Worm (Caenorhabditis elegans) whole organism, L1 larva: ENCODE measurements around the gene srd-39.

Source experiments
- F16B12.6 ChIP-seq: fragments of 150-350 bp; optimal IDR thresholded peaks from 2 replicates; lab custom pipeline; 2014; ENCODE audit warnings: missing biosample characterization, missing genetic modification characterization
- aly-2 ChIP-seq: fragments of 150-350 bp; optimal IDR thresholded peaks from 2 replicates; lab custom pipeline; 2014; ENCODE audit warnings: missing biosample characterization, missing genetic modification characterization
- blmp-1 ChIP-seq: fragments of 150-350 bp; optimal IDR thresholded peaks from 2 replicates; lab custom pipeline; 2014; ENCODE audit warnings: missing biosample characterization, missing genetic modification characterization
- ceh-63 ChIP-seq: fragments of 200-800 bp; sonication (Bioruptor generic); optimal IDR thresholded peaks from 2 replicates; lab custom pipeline; 2018; ENCODE audit warnings: mild to moderate bottlenecking, missing genetic modification characterization, missing compliant biosample characterization
- ceh-82 ChIP-seq, 3 experiments: fragments of 150-350 bp in 1 of 3; sonication (generic microtip) in 2 of 3; optimal IDR thresholded peaks; 2 replicates each; lab custom pipeline; 2014 to 2017; ENCODE audit warnings: missing biosample characterization in 3 of 3, missing genetic modification characterization in 3 of 3
- ceh-88 ChIP-seq: fragments of 200-800 bp; sonication (Bioruptor generic); IDR thresholded peaks from 2 replicates; pipeline ENCODE4 v1.3.6; 2022; ENCODE audit warnings: missing genetic modification characterization, missing compliant biosample characterization
- ceh-90 ChIP-seq: sonication (generic microtip); optimal IDR thresholded peaks from 2 replicates; lab custom pipeline; 2016; ENCODE audit warnings: missing genetic modification characterization, missing compliant biosample characterization
- ces-1 ChIP-seq: fragments of 150-350 bp; optimal IDR thresholded peaks from 2 replicates; lab custom pipeline; 2014; ENCODE audit warnings: missing biosample characterization, missing genetic modification reagents, missing genetic modification characterization
- efl-1 ChIP-seq, 4 experiments: fragments of 150-350 bp; optimal IDR thresholded peaks in 3 of 4; peaks in 1 of 4; 1 replicate in 1 of 4; 2 replicates in 3 of 4; lab custom pipeline; 2014; ENCODE audit warnings: missing biosample characterization in 2 of 4, missing genetic modification characterization in 2 of 4, missing genetic modification reagents in 2 of 4
- egl-13 ChIP-seq: sonication (generic microtip); optimal IDR thresholded peaks from 2 replicates; lab custom pipeline; 2016; ENCODE audit warnings: missing genotype, missing genetic modification reagents, missing genetic modification characterization, missing compliant biosample characterization
- elt-2 ChIP-seq: sonication (generic microtip); optimal IDR thresholded peaks from 2 replicates; lab custom pipeline; 2016; ENCODE audit warnings: missing genetic modification characterization, mild to moderate bottlenecking, inconsistent platforms, missing compliant biosample characterization, missing genetic modification reagents
- elt-3 ChIP-seq, 6 experiments: fragments of 150-350 bp in 1 of 6; sonication (generic microtip); optimal IDR thresholded peaks; 2 replicates each; lab custom pipeline; 2017 to 2018; ENCODE audit warnings: missing biosample characterization in 6 of 6, missing genetic modification characterization in 6 of 6, inconsistent platforms in 1 of 6
- ets-5 ChIP-seq: fragments of 200-800 bp; sonication (Bioruptor generic); IDR thresholded peaks from 2 replicates; pipeline ENCODE4 v1.3.6; 2022; ENCODE audit warnings: missing genetic modification characterization, missing compliant biosample characterization
- fkh-4 ChIP-seq: sonication (generic microtip); optimal IDR thresholded peaks from 2 replicates; lab custom pipeline; 2016; ENCODE audit warnings: missing compliant biosample characterization, missing genetic modification characterization, borderline replicate concordance
- fkh-8 ChIP-seq: sonication (generic microtip); optimal IDR thresholded peaks from 2 replicates; lab custom pipeline; 2016; ENCODE audit warnings: mild to moderate bottlenecking, missing genetic modification characterization, missing compliant biosample characterization
- hlh-17 ChIP-seq: fragments of 200-800 bp; sonication (Bioruptor generic); optimal IDR thresholded peaks from 2 replicates; lab custom pipeline; 2018; ENCODE audit warnings: missing genetic modification characterization, mild to moderate bottlenecking, missing compliant biosample characterization, moderate library complexity, borderline replicate concordance
- hlh-4 ChIP-seq: sonication (generic microtip); optimal IDR thresholded peaks from 2 replicates; lab custom pipeline; 2016; ENCODE audit warnings: mild to moderate bottlenecking, missing genetic modification characterization, missing compliant biosample characterization
- irx-1 ChIP-seq: sonication (generic microtip); optimal IDR thresholded peaks from 2 replicates; lab custom pipeline; 2016; ENCODE audit warnings: missing genetic modification characterization, missing compliant biosample characterization
- isw-1 ChIP-seq: fragments of 200-800 bp; sonication (Bioruptor generic); IDR thresholded peaks from 2 replicates; pipeline ENCODE4 v1.3.6; 2022; ENCODE audit warnings: missing genetic modification characterization, missing compliant biosample characterization
- lin-13 ChIP-seq: fragments of 150-350 bp; optimal IDR thresholded peaks from 2 replicates; lab custom pipeline; 2014; ENCODE audit warnings: missing biosample characterization, missing genetic modification reagents, missing genetic modification characterization
- lir-3 ChIP-seq: sonication (generic microtip); optimal IDR thresholded peaks from 2 replicates; lab custom pipeline; 2016; ENCODE audit warnings: mild to moderate bottlenecking, missing genetic modification characterization, moderate library complexity, missing compliant biosample characterization; ENCODE audit not compliant: poor library complexity
- mab-9 ChIP-seq: fragments of 200-800 bp; sonication (Bioruptor generic); IDR thresholded peaks from 2 replicates; pipeline ENCODE4 v1.3.6; 2022; ENCODE audit warnings: missing genetic modification reagents, missing genetic modification characterization, missing compliant biosample characterization
- mdl-1 ChIP-seq, 2 experiments: fragments of 150-350 bp; optimal IDR thresholded peaks; 2 replicates each; lab custom pipeline; 2014 to 2017; ENCODE audit warnings: missing biosample characterization in 2 of 2, missing genetic modification characterization in 2 of 2, inconsistent platforms in 1 of 2
- nhr-237 ChIP-seq: fragments of 150-350 bp; optimal IDR thresholded peaks from 2 replicates; lab custom pipeline; 2014; ENCODE audit warnings: missing biosample characterization, missing genetic modification characterization
- nhr-28 ChIP-seq: fragments of 150-350 bp; optimal IDR thresholded peaks from 2 replicates; lab custom pipeline; 2014; ENCODE audit warnings: missing biosample characterization, missing genetic modification characterization
- nhr-47 ChIP-seq: sonication (generic microtip); optimal IDR thresholded peaks from 2 replicates; lab custom pipeline; 2016; ENCODE audit warnings: mild to moderate bottlenecking, missing genetic modification characterization, moderate library complexity, missing compliant biosample characterization
- nhr-71 ChIP-seq: sonication (generic microtip); optimal IDR thresholded peaks from 2 replicates; lab custom pipeline; 2016; ENCODE audit warnings: mild to moderate bottlenecking, missing genetic modification characterization, moderate library complexity, missing compliant biosample characterization
- nhr-77 ChIP-seq: fragments of 150-350 bp; optimal IDR thresholded peaks from 2 replicates; lab custom pipeline; 2014; ENCODE audit warnings: missing biosample characterization, missing genetic modification characterization
- nhr-85 ChIP-seq: sonication (generic microtip); peaks from one replicate; lab custom pipeline; 2016; ENCODE audit warnings: missing genetic modification characterization, inconsistent platforms, missing compliant biosample characterization
- nhr-90 ChIP-seq: sonication (generic microtip); optimal IDR thresholded peaks from 2 replicates; lab custom pipeline; 2016; ENCODE audit warnings: mild to moderate bottlenecking, missing genetic modification characterization, missing compliant biosample characterization; ENCODE audit not compliant: poor library complexity
- pag-3 ChIP-seq: sonication (generic microtip); optimal IDR thresholded peaks from 2 replicates; lab custom pipeline; 2017; ENCODE audit warnings: missing genetic modification characterization, mild to moderate bottlenecking, missing compliant biosample characterization, antibody characterized with exemption, borderline replicate concordance; ENCODE audit not compliant: insufficient read depth
- rnt-1 ChIP-seq: sonication (generic microtip); optimal IDR thresholded peaks from 2 replicates; lab custom pipeline; 2016; ENCODE audit warnings: mild to moderate bottlenecking, missing genetic modification characterization, moderate library complexity, missing compliant biosample characterization
- skn-1 ChIP-seq: fragments of 150-350 bp; optimal IDR thresholded peaks from 2 replicates; lab custom pipeline; 2014; ENCODE audit warnings: missing biosample characterization, missing genetic modification characterization
- snpc-4 ChIP-seq: fragments of 150-350 bp; optimal IDR thresholded peaks from 2 replicates; lab custom pipeline; 2014; ENCODE audit warnings: missing biosample characterization, missing genetic modification characterization
- sup-37 ChIP-seq: fragments of 200-800 bp; sonication (Bioruptor generic); optimal IDR thresholded peaks from 2 replicates; lab custom pipeline; 2018; ENCODE audit warnings: mild to moderate bottlenecking, missing genetic modification characterization, missing compliant biosample characterization
- swsn-7 ChIP-seq: sonication (generic microtip); optimal IDR thresholded peaks from 2 replicates; lab custom pipeline; 2016; ENCODE audit warnings: missing genetic modification characterization, missing compliant biosample characterization
- tbx-2 ChIP-seq: sonication (generic microtip); optimal IDR thresholded peaks from 2 replicates; lab custom pipeline; 2016; ENCODE audit warnings: missing genetic modification characterization, missing compliant biosample characterization
- tlp-1 ChIP-seq: fragments of 150-350 bp; optimal IDR thresholded peaks from 2 replicates; lab custom pipeline; 2014; ENCODE audit warnings: missing biosample characterization, missing genetic modification characterization
- unc-30 ChIP-seq: sonication (generic microtip); optimal IDR thresholded peaks from 2 replicates; lab custom pipeline; 2017; ENCODE audit warnings: missing biosample characterization, missing genetic modification characterization
- unc-98 ChIP-seq: fragments of 200-800 bp; sonication (Bioruptor generic); IDR thresholded peaks from 2 replicates; pipeline ENCODE4 v1.3.6; 2022; ENCODE audit warnings: missing genetic modification characterization, missing compliant biosample characterization
- ztf-11 ChIP-seq, 2 experiments: sonication (generic microtip); optimal IDR thresholded peaks; 2 replicates each; lab custom pipeline; 2016 to 2017; ENCODE audit warnings: missing genetic modification characterization in 2 of 2, missing biosample characterization in 1 of 2, missing compliant biosample characterization in 1 of 2
- ztf-4 ChIP-seq: fragments of 150-350 bp; optimal IDR thresholded peaks from 2 replicates; lab custom pipeline; 2014; ENCODE audit warnings: missing biosample characterization, missing genetic modification characterization

srd-39 gene

ce11 chrX:13264550-13264949 lies 35.9 kb downstream of the srd-39 start (continued):
- peak; percentile 73 for TF ChIP-seq rnt-1
- TF ChIP-seq hlh-4 (tag; lab: Kevin White, UChicago), result no peak
- TF ChIP-seq aly-2 (tag; lab: Kevin White, UChicago), result no peak
- no peak for TF ChIP-seq ets-5 (GFP tag; lab: Robert Waterston, UW)
- no peak for TF ChIP-seq ztf-11 (tag; optimal IDR thresholded peaks at IDR 0.05; lab: Kevin White, UChicago)
- peak; percentile 20 for TF ChIP-seq lir-3 (tag; lab: Kevin White, UChicago)
- TF ChIP-seq unc-98 (GFP tag; lab: Robert Waterston, UW), result no peak
- TF ChIP-seq lin-13 (GFP tag; lab: Kevin White, UChicago), result no peak
- no peak for TF ChIP-seq nhr-77 (tag; lab: Kevin White, UChicago)
- TF ChIP-seq nhr-28 (tag; lab: Kevin White, UChicago), result no peak
- TF ChIP-seq blmp-1 (tag; lab: Kevin White, UChicago), result no peak
- no peak for TF ChIP-seq ceh-63
- peak; percentile 61 for TF ChIP-seq swsn-7 (tag; lab: Kevin White, UChicago)
- peak; percentile 37 for TF ChIP-seq skn-1 (tag; lab: Kevin White, UChicago)

DNA sequence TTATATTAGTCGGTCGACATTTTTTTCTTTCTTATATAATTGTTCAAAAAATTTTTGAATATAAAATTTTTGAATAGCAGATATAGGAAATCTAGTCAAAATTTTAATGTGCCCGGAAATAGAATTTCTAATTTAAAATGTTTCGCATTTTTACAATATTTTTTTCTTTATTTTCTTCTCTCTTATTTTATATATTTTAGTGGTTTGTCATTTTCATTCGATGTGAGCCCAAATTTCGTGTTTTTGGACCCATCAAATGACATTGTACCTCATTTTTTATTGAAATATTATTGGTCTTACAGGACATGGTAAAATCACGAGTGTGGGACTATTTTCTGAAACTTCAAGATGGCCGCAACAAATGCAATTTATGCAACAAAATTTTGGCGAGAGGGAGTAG lies 38.2 kb downstream of the srd-39 start, which contains the start of gene K09A11.1:
TSS of gene K09A11.1 (plus strand) at position 301 of the 400 bp plus-strand sequence.
- no peak for TF ChIP-seq lin-13 (GFP tag; lab: Kevin White, UChicago)
- TF ChIP-seq ceh-82 (tag; optimal IDR thresholded peaks at IDR 0.05; lab: Kevin White, UChicago), result no peak
- no peak for TF ChIP-seq elt-3 (tag; optimal IDR thresholded peaks at IDR 0.05; lab: Kevin White, UChicago)
- no peak for TF ChIP-seq sup-37 (GFP tag; lab: Kevin White, UChicago)
- TF ChIP-seq hlh-17, result no peak
- no peak for TF ChIP-seq pag-3 (tag; lab: Kevin White, UChicago)
- TF ChIP-seq unc-30 (tag; lab: Kevin White, UChicago), result no peak
- no peak for TF ChIP-seq nhr-85
- TF ChIP-seq mab-9, result no peak
- TF ChIP-seq lir-3 (tag; lab: Kevin White, UChicago), result no peak
- TF ChIP-seq elt-2 (tag; lab: Kevin White, UChicago), result no peak
- TF ChIP-seq nhr-71 (tag; lab: Kevin White, UChicago), result no peak
- no peak for TF ChIP-seq nhr-90 (tag; lab: Kevin White, UChicago)
- TF ChIP-seq isw-1, result no peak
- no peak for TF ChIP-seq efl-1 (optimal IDR thresholded peaks at IDR 0.05; lab: Kevin White, UChicago)
- TF ChIP-seq efl-1 (GFP tag; optimal IDR thresholded peaks at IDR 0.05 in 1 of 2; lab: Kevin White, UChicago), result no peak
- no peak for TF ChIP-seq nhr-28 (tag; lab: Kevin White, UChicago)

- TF ChIP-seq snpc-4 (tag; lab: Kevin White, UChicago) (peak; percentile 11), elt-2 (tag; lab: Kevin White, UChicago) (peak; percentile 0), nhr-71 (tag; lab: Kevin White, UChicago) (peak; percentile 8)
- TF ChIP-seq, all 84 proteins: peak for 3; not testable (repeated sequence) for 81
These were observed 39.3 kb downstream of the srd-39 start for ce11 chrX:13261037-13261592.

ce11 chrX:13257577-13257976 lies 42.8 kb downstream of the srd-39 start, which contains the start of gene K08H2.10:
TSS of gene K08H2.10 (plus strand) at chrX:13257806.
- TF ChIP-seq nhr-47 (tag; lab: Kevin White, UChicago) (no peak), tlp-1 (peak; percentile 77), nhr-90 (tag; lab: Kevin White, UChicago) (no peak), tbx-2 (tag; lab: Kevin White, UChicago) (no peak), F16B12.6 (tag; lab: Kevin White, UChicago) (no peak), elt-2 (tag; lab: Kevin White, UChicago) (peak; percentile 82), hlh-4 (tag; lab: Kevin White, UChicago) (no peak), mdl-1 (tag; optimal IDR thresholded peaks at IDR 0.05; lab: Kevin White, UChicago) (no peak), fkh-8 (no peak), nhr-71 (tag; lab: Kevin White, UChicago) (no peak), ces-1 (GFP tag; lab: Kevin White, UChicago) (no peak), efl-1 (optimal IDR thresholded peaks at IDR 0.05; lab: Kevin White, UChicago) (no peak), efl-1 (GFP tag; optimal IDR thresholded peaks at IDR 0.05 in 1 of 2; lab: Kevin White, UChicago) (peak in 1 of 2 experiments; percentile 41), ceh-88 (GFP tag; lab: Robert Waterston, UW) (no peak), ztf-4 (no peak), nhr-237 (tag; lab: Kevin White, UChicago) (no peak), isw-1 (no peak), fkh-4 (no peak), ceh-90 (tag; lab: Kevin White, UChicago) (no peak), irx-1 (tag; lab: Kevin White, UChicago) (no peak), egl-13 (tag; lab: Kevin White, UChicago) (no peak)
